Worm (Caenorhabditis elegans) whole organism, L4/young adult: ENCODE data around the gene C05C12.6.
"Not testable (repeated sequence)": the region's sequence is repeated elsewhere in the genome, so short reads cannot be mapped to it uniquely, and the experiment has no call there.

Experiments used
- W03F9.2 ChIP-seq: fragments of 150-350 bp; optimal IDR thresholded peaks from 2 replicates; lab custom pipeline; 2014; ENCODE audit warnings: missing biosample characterization, missing genetic modification characterization
- dao-5 ChIP-seq: sonication (generic microtip); optimal IDR thresholded peaks from 2 replicates; lab custom pipeline; 2016; ENCODE audit warnings: missing genotype, missing genetic modification characterization, moderate library complexity, missing compliant biosample characterization
- him-1 ChIP-seq: sonication (generic microtip); optimal IDR thresholded peaks from 2 replicates; lab custom pipeline; 2016; ENCODE audit warnings: missing genotype, missing genetic modification reagents, missing genetic modification characterization, missing compliant biosample characterization

Gene C05C12.6

ce11 chrIV:11212978-11213377 lies 28.3 kb downstream of the C05C12.6 start:
- TF ChIP-seq him-1 (tag; lab: Kevin White, UChicago) (no peak), W03F9.2 (tag; lab: Kevin White, UChicago) (no peak), dao-5 (tag; lab: Kevin White, UChicago) (no peak)

DNA sequence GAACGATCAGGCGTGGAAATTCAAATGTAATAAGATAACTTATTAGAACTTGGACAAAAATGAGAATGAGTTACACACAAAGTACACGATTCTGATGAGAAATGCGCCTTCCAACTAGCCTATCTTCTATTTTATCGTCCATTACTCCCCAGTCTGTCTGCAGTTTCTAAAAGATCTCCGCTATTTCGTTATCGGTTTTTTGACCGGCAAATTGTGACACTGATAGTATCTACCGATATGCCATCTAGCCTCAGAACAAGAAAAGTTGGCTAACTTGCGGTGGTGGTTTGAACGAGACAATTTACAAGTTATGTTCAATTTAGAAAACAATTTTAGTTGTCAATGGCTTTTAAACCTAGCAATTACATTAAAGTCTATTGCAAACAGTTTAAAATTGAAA lies 29.7 kb downstream of the C05C12.6 start:
- TF ChIP-seq dao-5 (tag; lab: Kevin White, UChicago) (no peak), him-1 (tag; lab: Kevin White, UChicago) (no peak), W03F9.2 (tag; lab: Kevin White, UChicago) (no peak)

DNA sequence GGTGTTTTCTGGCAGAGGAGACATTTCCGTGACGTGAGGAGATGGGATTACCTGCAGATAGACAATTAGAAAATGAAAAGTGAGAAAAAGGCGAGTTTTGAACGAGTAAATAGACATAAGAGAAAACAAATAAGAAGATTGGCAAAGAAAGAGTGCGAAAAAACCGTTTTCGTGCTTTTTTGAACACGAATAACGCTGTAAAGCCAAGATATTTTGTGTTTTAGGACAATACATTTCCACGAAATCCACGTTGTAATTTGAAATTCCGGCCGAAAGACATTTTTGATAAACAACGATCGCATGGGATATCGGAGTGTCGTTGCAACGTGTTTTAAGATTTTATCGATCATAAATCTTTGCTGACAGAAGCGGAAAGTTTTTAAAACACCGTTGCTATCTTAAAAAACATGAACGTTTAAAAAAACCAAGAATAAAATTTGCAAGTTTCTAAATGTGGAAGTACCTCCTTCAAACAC lies 30.4 kb downstream of the C05C12.6 start, which contains the start of gene adk-1:
Gene adk-1 (minus strand): TSS at position 51 of the 476 bp plus-strand sequence.
- TF ChIP-seq dao-5 (tag; lab: Kevin White, UChicago): no peak
- no peak for TF ChIP-seq W03F9.2 (tag; lab: Kevin White, UChicago)
- no peak for TF ChIP-seq him-1 (tag; lab: Kevin White, UChicago)

DNA sequence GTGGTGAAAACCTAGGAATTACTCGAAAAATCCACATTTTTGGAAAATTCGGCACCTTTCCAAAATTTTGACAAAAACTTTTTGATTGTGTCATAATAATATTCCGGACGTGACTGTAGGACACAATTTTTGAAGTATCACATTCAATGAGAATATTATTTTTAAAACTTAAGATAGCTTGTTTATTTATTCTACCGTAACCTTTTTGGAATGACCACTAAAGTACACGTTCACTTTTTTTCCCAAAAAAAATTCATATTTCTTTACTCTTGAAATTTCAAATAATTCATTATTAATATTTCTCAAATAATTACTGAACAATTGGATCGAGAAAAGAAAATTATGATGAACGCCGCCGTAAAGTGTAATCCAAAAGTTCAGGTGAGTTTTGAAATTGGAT lies 34.1 kb downstream of the C05C12.6 start, which contains the start of gene R07H5.9:
Gene R07H5.9 (plus strand): TSS at position 301 of the 400 bp plus-strand sequence.
- TF ChIP-seq him-1 (tag; lab: Kevin White, UChicago): no peak
- TF ChIP-seq W03F9.2 (tag; lab: Kevin White, UChicago): no peak
- TF ChIP-seq dao-5 (tag; lab: Kevin White, UChicago): no peak

DNA sequence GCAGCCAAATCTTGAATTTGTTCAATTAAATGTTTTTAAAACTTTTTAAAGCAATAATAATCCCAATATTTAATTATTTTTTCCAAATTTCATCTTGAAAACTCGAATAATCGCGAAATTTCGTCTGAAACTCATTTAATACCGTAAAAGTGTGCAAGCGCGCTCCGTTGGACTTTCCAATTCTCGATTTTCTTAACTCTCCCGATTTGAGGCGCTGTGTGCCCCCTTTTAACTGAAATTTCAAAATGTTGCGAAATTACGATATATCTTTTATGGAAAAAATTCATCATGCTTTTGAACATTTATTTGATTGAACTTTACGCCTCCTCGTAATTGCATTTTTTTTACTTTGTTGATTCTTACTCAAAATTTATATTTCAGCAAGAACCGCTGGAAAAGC lies 38.9 kb downstream of the C05C12.6 start, which contains the start of gene R07H5.11:
Gene R07H5.11 (plus strand): TSS at position 380 of the 400 bp plus-strand sequence.
- not testable (repeated sequence) for TF ChIP-seq W03F9.2, him-1, dao-5 (tag; lab: Kevin White, UChicago)

ce11 chrIV:11198983-11199382 lies 42.3 kb downstream of the C05C12.6 start, which contains the start of gene R07H5.16:
TSS of gene R07H5.16 (plus strand) at chrIV:11199330.
- not testable (repeated sequence) for TF ChIP-seq him-1, dao-5, W03F9.2 (tag; lab: Kevin White, UChicago)

ce11 chrIV:11189411-11189810 lies 51.9 kb downstream of the C05C12.6 start, which contains the start of gene fbxb-79:
TSS of gene fbxb-79 (minus strand) at chrIV:11189511.
- TF ChIP-seq W03F9.2 (tag; lab: Kevin White, UChicago): no peak
- no peak for TF ChIP-seq him-1 (tag; lab: Kevin White, UChicago)
- no peak for TF ChIP-seq dao-5 (tag; lab: Kevin White, UChicago)

- no peak for TF ChIP-seq dao-5 (tag; lab: Kevin White, UChicago)
- no peak for TF ChIP-seq W03F9.2 (tag; lab: Kevin White, UChicago)
- TF ChIP-seq him-1 (tag; lab: Kevin White, UChicago): no peak
Observed at ce11 chrIV:11186729-11187128, 54.5 kb downstream of the C05C12.6 start, which contains the start of gene sdz-27. TSS of gene sdz-27 (plus strand) at chrIV:11187029.

ce11 chrIV:11183991-11184390 lies 57.3 kb downstream of the C05C12.6 start, which contains the start of gene nuaf-3:
TSS of gene nuaf-3 (plus strand) at chrIV:11184291.
- TF ChIP-seq him-1 (tag; lab: Kevin White, UChicago): no peak
- no peak for TF ChIP-seq W03F9.2 (tag; lab: Kevin White, UChicago)
- TF ChIP-seq dao-5 (tag; lab: Kevin White, UChicago): no peak

- TF ChIP-seq him-1 (tag; lab: Kevin White, UChicago) (no peak), W03F9.2 (tag; lab: Kevin White, UChicago) (no peak), dao-5 (tag; lab: Kevin White, UChicago) (no peak)
Observed at ce11 chrIV:11183013-11183412, 58.3 kb downstream of the C05C12.6 start, which contains the start of gene prx-14. TSS of gene prx-14 (plus strand) at chrIV:11183132.
